Worm (Caenorhabditis elegans): ENCODE measurements around the gene F54D10.9.

ce11 chrII:3877127-3877526 lies 44.8 kb upstream of the F54D10.9 start, which contains the start of gene nep-3:
- TF ChIP-seq dpl-1 (GFP tag; optimal IDR thresholded peaks at IDR 0.05) (no peak), ZK546.5 (tag; optimal IDR thresholded peaks at IDR 0.05) (no peak), spr-3 (GFP tag; optimal IDR thresholded peaks at IDR 0.05) (no peak), lin-13 (GFP tag; optimal IDR thresholded peaks at IDR 0.05) (no peak), mdl-1 (tag; optimal IDR thresholded peaks at IDR 0.05) (no peak), lin-15B (tag; optimal IDR thresholded peaks at IDR 0.05) (no peak), nhr-76 (tag; optimal IDR thresholded peaks at IDR 0.05) (no peak)

Data from whole organism, L4 larva.